Fruit fly (Drosophila melanogaster) whole organism, embryonic: ENCODE measurements around the gene vari.

Source experiments
- Blimp-1 ChIP-seq: fragments of 200-800 bp; sonication (Bioruptor generic); optimal IDR thresholded peaks from 3 replicates; lab custom pipeline; 2018; ENCODE audit warnings: missing biosample characterization, missing genetic modification characterization, mild to moderate bottlenecking, moderate library complexity, missing genetic modification reagents
- BtbVII ChIP-seq: fragments of 200-800 bp; sonication (Bioruptor generic); optimal IDR thresholded peaks from 3 replicates; lab custom pipeline; 2017; ENCODE audit warnings: missing biosample characterization, mild to moderate bottlenecking, missing genetic modification characterization
- CG10274 ChIP-seq: fragments of 200-800 bp; sonication (Bioruptor generic); optimal IDR thresholded peaks from 3 replicates; lab custom pipeline; 2017; ENCODE audit warnings: missing biosample characterization, mild to moderate bottlenecking, missing genetic modification characterization
- CG10462 ChIP-seq: fragments of 200-800 bp; sonication (Bioruptor generic); optimal IDR thresholded peaks from 2 replicates; lab custom pipeline; 2016; ENCODE audit warnings: missing biosample characterization, missing genetic modification characterization
- CG10565 ChIP-seq: fragments of 200-800 bp; sonication (Bioruptor generic); optimal IDR thresholded peaks from 3 replicates; lab custom pipeline; 2016; ENCODE audit warnings: missing biosample characterization, mild to moderate bottlenecking, missing genetic modification characterization
- CG11695 ChIP-seq: fragments of 200-800 bp; sonication (Bioruptor generic); IDR thresholded peaks from 3 replicates; pipeline ENCODE4 v1.3.6; 2022; ENCODE audit warnings: missing biosample characterization, missing genetic modification characterization
- CG17385 ChIP-seq: fragments of 200-800 bp; sonication (Bioruptor generic); optimal IDR thresholded peaks from 3 replicates; lab custom pipeline; 2018; ENCODE audit warnings: missing biosample characterization, mild to moderate bottlenecking, missing genetic modification characterization
- CG1832 ChIP-seq: fragments of 200-800 bp; sonication (Bioruptor generic); optimal IDR thresholded peaks from 2 replicates; lab custom pipeline; 2017; ENCODE audit warnings: missing biosample characterization, mild to moderate bottlenecking, missing genetic modification characterization, inconsistent platforms
- CG4820 ChIP-seq: fragments of 200-800 bp; sonication (Bioruptor generic); optimal IDR thresholded peaks from 3 replicates; lab custom pipeline; 2016; ENCODE audit warnings: missing biosample characterization, missing genetic modification characterization
- CG6854 ChIP-seq: fragments of 200-800 bp; sonication (Bioruptor generic); optimal IDR thresholded peaks from 3 replicates; lab custom pipeline; 2017; ENCODE audit warnings: missing biosample characterization, mild to moderate bottlenecking, missing genetic modification characterization
- CG7556 ChIP-seq: fragments of 200-800 bp; sonication (Bioruptor generic); optimal IDR thresholded peaks from 2 replicates; lab custom pipeline; 2017; ENCODE audit warnings: missing biosample characterization, mild to moderate bottlenecking, missing genetic modification characterization
- CG7928 ChIP-seq: fragments of 200-800 bp; sonication (Bioruptor generic); optimal IDR thresholded peaks from 2 replicates; lab custom pipeline; 2017; ENCODE audit warnings: missing biosample characterization, mild to moderate bottlenecking, missing genetic modification characterization
- CG9609 ChIP-seq: fragments of 200-800 bp; sonication (Bioruptor generic); optimal IDR thresholded peaks from 3 replicates; lab custom pipeline; 2016; ENCODE audit warnings: missing biosample characterization, missing genetic modification characterization
- CTCF ChIP-seq: fragments of 200-800 bp; sonication (Bioruptor generic); optimal IDR thresholded peaks from 2 replicates; lab custom pipeline; 2017; ENCODE audit warnings: missing biosample characterization, mild to moderate bottlenecking, missing genetic modification characterization, moderate library complexity
- Dad ChIP-seq: fragments of 200-800 bp; sonication (Bioruptor generic); optimal IDR thresholded peaks from 3 replicates; lab custom pipeline; 2016; ENCODE audit warnings: missing biosample characterization, missing genetic modification characterization
- Deaf1 ChIP-seq: fragments of 200-800 bp; optimal IDR thresholded peaks from 3 replicates; lab custom pipeline; 2019; ENCODE audit warnings: missing biosample characterization, mild to moderate bottlenecking, missing genetic modification characterization, moderate library complexity
- Dll ChIP-seq: fragments of 200-800 bp; sonication (Bioruptor generic); IDR thresholded peaks from 4 replicates; pipeline ENCODE4 v1.3.6; 2022; ENCODE audit warnings: missing biosample characterization, missing genetic modification characterization; ENCODE audit not compliant: partially characterized antibody
- Dp ChIP-seq: fragments of 200-800 bp; sonication (Bioruptor generic); optimal IDR thresholded peaks from 2 replicates; lab custom pipeline; 2018; ENCODE audit warnings: missing biosample characterization, mild to moderate bottlenecking, missing genetic modification characterization, moderate library complexity
- Ets97D ChIP-seq: fragments of 200-800 bp; sonication (Bioruptor generic); optimal IDR thresholded peaks from 3 replicates; lab custom pipeline; 2016; ENCODE audit warnings: missing biosample characterization, missing genetic modification characterization
- Gug ChIP-seq: fragments of 200-800 bp; sonication (Bioruptor generic); IDR thresholded peaks from 4 replicates; pipeline ENCODE4 v1.3.6; 2022; ENCODE audit warnings: missing biosample characterization, missing genetic modification characterization
- Hmr ChIP-seq: fragments of 200-800 bp; sonication (Bioruptor generic); optimal IDR thresholded peaks from 3 replicates; lab custom pipeline; 2017; ENCODE audit warnings: mild to moderate bottlenecking, missing biosample characterization, missing genetic modification reagents, missing genetic modification characterization
- Lpt ChIP-seq: fragments of >200 bp; optimal IDR thresholded peaks from 2 replicates; lab custom pipeline; 2018; ENCODE audit warnings: missing biosample characterization, missing genetic modification characterization
- NC2α ChIP-seq: fragments of 200-800 bp; sonication (Bioruptor generic); optimal IDR thresholded peaks from 2 replicates; lab custom pipeline; 2016; ENCODE audit warnings: missing biosample characterization, missing genetic modification characterization
- NfI ChIP-seq: fragments of 200-800 bp; sonication (Bioruptor generic); optimal IDR thresholded peaks from 3 replicates; lab custom pipeline; 2018; ENCODE audit warnings: missing biosample characterization, mild to moderate bottlenecking, missing genetic modification characterization, moderate library complexity
- Oli ChIP-seq: fragments of 200-800 bp; sonication (Bioruptor generic); optimal IDR thresholded peaks from 2 replicates; lab custom pipeline; 2018; ENCODE audit warnings: missing biosample characterization, mild to moderate bottlenecking, missing genetic modification characterization, moderate library complexity
- PHDP ChIP-seq: fragments of 200-800 bp; sonication (Bioruptor generic); optimal IDR thresholded peaks from 3 replicates; lab custom pipeline; 2018; ENCODE audit warnings: missing biosample characterization, mild to moderate bottlenecking, missing genetic modification characterization, moderate library complexity
- bcd ChIP-seq: fragments of 200-800 bp; sonication (Bioruptor generic); optimal IDR thresholded peaks from 2 replicates; lab custom pipeline; 2017; ENCODE audit warnings: missing biosample characterization, mild to moderate bottlenecking, missing genetic modification characterization
- caup ChIP-seq: fragments of 200-800 bp; sonication (Bioruptor generic); optimal IDR thresholded peaks from 3 replicates; lab custom pipeline; 2017; ENCODE audit warnings: missing biosample characterization, mild to moderate bottlenecking, missing genetic modification characterization, moderate library complexity; ENCODE audit not compliant: severe bottlenecking
- chn ChIP-seq: fragments of 200-800 bp; sonication (Bioruptor generic); optimal IDR thresholded peaks from 2 replicates; lab custom pipeline; 2016; ENCODE audit warnings: missing biosample characterization, missing genetic modification characterization
- ci ChIP-seq: fragments of 200-800 bp; sonication (Bioruptor generic); IDR thresholded peaks from 3 replicates; pipeline ENCODE4 v1.3.6; 2022; ENCODE audit warnings: missing biosample characterization, missing genetic modification characterization
- crp ChIP-seq, 2 experiments: fragments of 200-800 bp; sonication (Bioruptor generic); optimal IDR thresholded peaks; 2 replicates in 1 of 2; 3 replicates in 1 of 2; lab custom pipeline; 2017; ENCODE audit warnings: missing biosample characterization in 2 of 2, missing genetic modification characterization in 2 of 2, mild to moderate bottlenecking in 1 of 2, moderate library complexity in 1 of 2
- emc ChIP-seq: fragments of 200-800 bp; sonication (Bioruptor generic); optimal IDR thresholded peaks from 2 replicates; lab custom pipeline; 2016; ENCODE audit warnings: missing biosample characterization, missing genetic modification characterization
- ewg ChIP-seq: fragments of 200-800 bp; sonication (Bioruptor generic); optimal IDR thresholded peaks from 3 replicates; lab custom pipeline; 2017; ENCODE audit warnings: mild to moderate bottlenecking, missing biosample characterization, missing genetic modification reagents, missing genetic modification characterization
- fd96Cb ChIP-seq: fragments of 200-800 bp; sonication (Bioruptor generic); optimal IDR thresholded peaks from 2 replicates; lab custom pipeline; 2018; ENCODE audit warnings: missing biosample characterization, mild to moderate bottlenecking, missing genetic modification characterization, moderate library complexity
- fu2 ChIP-seq: fragments of 200-800 bp; sonication (Bioruptor generic); optimal IDR thresholded peaks from 2 replicates; lab custom pipeline; 2016; ENCODE audit warnings: missing biosample characterization, missing genetic modification characterization
- ind ChIP-seq: fragments of 200-800 bp; sonication (Bioruptor generic); optimal IDR thresholded peaks from 3 replicates; lab custom pipeline; 2016; ENCODE audit warnings: missing biosample characterization, missing genetic modification characterization
- kni ChIP-seq: fragments of 200-800 bp; sonication (Bioruptor generic); optimal IDR thresholded peaks from 3 replicates; lab custom pipeline; 2017; ENCODE audit warnings: mild to moderate bottlenecking, missing biosample characterization, missing genetic modification reagents, missing genetic modification characterization
- mam ChIP-seq: fragments of 200-800 bp; sonication (Bioruptor generic); optimal IDR thresholded peaks from 3 replicates; lab custom pipeline; 2016; ENCODE audit warnings: missing biosample characterization, missing genetic modification characterization
- nmo ChIP-seq: fragments of 200-800 bp; sonication (Bioruptor generic); optimal IDR thresholded peaks from 2 replicates; lab custom pipeline; 2018; ENCODE audit warnings: missing biosample characterization, mild to moderate bottlenecking, missing genetic modification characterization, moderate library complexity
- org-1 ChIP-seq: fragments of 200-800 bp; sonication (Bioruptor generic); optimal IDR thresholded peaks from 2 replicates; lab custom pipeline; 2017; ENCODE audit warnings: missing biosample characterization, missing genetic modification characterization
- pita ChIP-seq: fragments of 200-800 bp; sonication (Bioruptor generic); optimal IDR thresholded peaks from 2 replicates; lab custom pipeline; 2017; ENCODE audit warnings: missing biosample characterization, mild to moderate bottlenecking, missing genetic modification characterization
- pros ChIP-seq: fragments of 200-800 bp; sonication (Bioruptor generic); optimal IDR thresholded peaks from 3 replicates; lab custom pipeline; 2019; ENCODE audit warnings: missing biosample characterization, mild to moderate bottlenecking, missing genetic modification characterization, moderate library complexity
- psq ChIP-seq: fragments of 200-800 bp; sonication (Bioruptor generic); optimal IDR thresholded peaks from 2 replicates; lab custom pipeline; 2017; ENCODE audit warnings: missing biosample characterization, missing genetic modification characterization
- pum ChIP-seq: fragments of 200-800 bp; sonication (Bioruptor generic); optimal IDR thresholded peaks from 2 replicates; lab custom pipeline; 2016; ENCODE audit warnings: missing biosample characterization, missing genetic modification characterization
- sens ChIP-seq: fragments of 200-800 bp; sonication (Bioruptor generic); peaks from one replicate; lab custom pipeline; 2016; ENCODE audit warnings: missing biosample characterization, missing genetic modification characterization
- sisA ChIP-seq: fragments of 200-800 bp; sonication (Bioruptor generic); IDR thresholded peaks from 2 replicates; pipeline ENCODE4 v1.3.6; 2022; ENCODE audit warnings: missing biosample characterization, missing genetic modification characterization
- sqz ChIP-seq: fragments of 200-800 bp; sonication (Bioruptor generic); optimal IDR thresholded peaks from 3 replicates; lab custom pipeline; 2018; ENCODE audit warnings: missing biosample characterization, mild to moderate bottlenecking, missing genetic modification characterization
- trem ChIP-seq: fragments of 200-800 bp; optimal IDR thresholded peaks from 3 replicates; lab custom pipeline; 2019; ENCODE audit warnings: missing biosample characterization, mild to moderate bottlenecking, missing genetic modification characterization, moderate library complexity
- unpg ChIP-seq: fragments of 200-800 bp; sonication (Bioruptor generic); optimal IDR thresholded peaks from 3 replicates; lab custom pipeline; 2018; ENCODE audit warnings: missing biosample characterization, mild to moderate bottlenecking, missing genetic modification characterization, moderate library complexity
- wor ChIP-seq: fragments of 200-800 bp; sonication (Bioruptor generic); IDR thresholded peaks from 2 replicates; pipeline ENCODE4 v1.3.6; 2022; ENCODE audit warnings: missing biosample characterization, missing genetic modification characterization

vari gene

DNA sequence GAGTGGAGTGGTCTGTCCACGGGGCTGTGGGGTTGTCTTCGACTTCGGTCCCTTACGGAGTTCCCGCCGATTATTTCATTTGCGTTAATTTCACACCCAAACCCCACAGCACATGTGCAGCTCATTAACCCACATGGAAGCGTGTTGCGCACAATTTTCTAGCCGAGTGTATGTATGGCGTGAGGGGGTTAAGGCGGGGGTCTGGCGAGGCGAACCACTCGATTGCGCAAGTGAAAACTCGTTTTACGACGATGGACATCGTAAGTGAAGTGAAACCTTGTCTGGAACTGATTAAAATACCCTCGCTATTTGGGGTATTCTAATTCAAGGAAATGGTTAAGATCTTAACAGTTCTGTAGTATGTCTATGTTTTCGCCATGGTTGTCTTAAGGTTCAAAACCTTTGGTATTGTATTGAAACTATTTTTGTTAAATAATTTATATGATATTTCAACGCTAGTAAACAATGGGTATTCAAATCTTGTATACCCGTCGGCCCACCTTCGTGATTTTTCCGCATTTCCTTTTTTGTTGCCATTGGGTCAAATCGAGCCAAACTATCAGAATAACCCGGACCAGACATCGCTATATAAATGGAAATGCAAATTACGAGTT lies 14.3 kb upstream of the vari start (continued):
- TF ChIP-seq Gug (0 out of 4 replicates have a peak, but pooled peaks have one; percentile 7), org-1 (GFP tag; lab: Kevin White, UChicago) (peak; percentile 15), CG6854 (GFP tag; lab: Kevin White, UChicago) (no peak), fd96Cb (peak; percentile 39), trem (tag; lab: Kevin White, UChicago) (no peak), CTCF (no peak), nmo (GFP tag; lab: Kevin White, UChicago) (peak; percentile 58), caup (GFP tag; lab: Kevin White, UChicago) (no peak), ci (GFP tag; lab: Robert Waterston, UW) (peak; percentile 75), Dp (GFP tag; lab: Kevin White, UChicago) (no peak), Oli (tag; lab: Kevin White, UChicago) (peak; percentile 43), kni (GFP tag; lab: Kevin White, UChicago) (peak; percentile 55), ewg (GFP tag; lab: Kevin White, UChicago) (peak; percentile 31), emc (GFP tag; lab: Kevin White, UChicago) (no peak), pita (GFP tag; lab: Kevin White, UChicago) (no peak), Dad (GFP tag; lab: Kevin White, UChicago) (no peak), sqz (GFP tag; lab: Kevin White, UChicago) (peak; percentile 24), unpg (GFP tag; lab: Kevin White, UChicago) (peak; percentile 58), CG7928 (GFP tag; lab: Kevin White, UChicago) (no peak), Dll (GFP tag; lab: Robert Waterston, UW) (no peak), psq (no peak), Deaf1 (peak; percentile 42), Ets97D (GFP tag; lab: Kevin White, UChicago) (no peak), PHDP (tag; lab: Kevin White, UChicago) (peak; percentile 44), BtbVII (GFP tag; lab: Kevin White, UChicago) (peak; percentile 46), NC2α (GFP tag; lab: Kevin White, UChicago) (no peak), pros (no peak), fu2 (GFP tag; lab: Kevin White, UChicago) (no peak), chn (GFP tag; lab: Kevin White, UChicago) (no peak), Hmr (GFP tag; lab: Kevin White, UChicago) (peak; percentile 42), wor (GFP tag; lab: Robert Waterston, UW) (0 out of 2 replicates have a peak, but pooled peaks have one; percentile 16), bcd (peak; percentile 9), NfI (GFP tag; lab: Kevin White, UChicago) (peak; percentile 53), sisA (GFP tag; lab: Robert Waterston, UW) (peak; percentile 50; the same call in 1 of the 2 replicates), sens (peak; percentile 72), CG10462 (no peak), CG9609 (no peak), pum (no peak), CG4820 (GFP tag; lab: Kevin White, UChicago) (peak; percentile 41), Lpt (GFP tag; lab: Kevin White, UChicago) (no peak), Blimp-1 (GFP tag; lab: Kevin White, UChicago) (peak; percentile 68), CG11695 (peak; percentile 62; the same call in 1 of the 3 replicates), CG7556 (peak; percentile 37), ind (GFP tag; lab: Kevin White, UChicago) (peak; percentile 21), CG17385 (peak; percentile 55), mam (GFP tag; lab: Kevin White, UChicago) (no peak), CG10274 (GFP tag; lab: Kevin White, UChicago) (peak; percentile 9), CG1832 (GFP tag; lab: Kevin White, UChicago) (no peak), crp (GFP tag; optimal IDR thresholded peaks at IDR 0.05; lab: Kevin White, UChicago) (no peak), CG10565 (GFP tag; lab: Kevin White, UChicago) (no peak)
